Worm (Caenorhabditis elegans): ENCODE measurements around the gene pals-38.

pals-38 gene

ce11 chrV:12470324-12470723 lies 23.5 kb upstream of the pals-38 start:
- TF ChIP-seq jun-1 (tag; optimal IDR thresholded peaks at IDR 0.05) (no peak), sea-2 (GFP tag; optimal IDR thresholded peaks at IDR 0.05) (no peak), nhr-25 (tag; optimal IDR thresholded peaks at IDR 0.05) (no peak), elt-1 (tag; optimal IDR thresholded peaks at IDR 0.05) (no peak), ceh-28 (tag; optimal IDR thresholded peaks at IDR 0.05) (no peak), skn-1 (tag; optimal IDR thresholded peaks at IDR 0.05) (no peak), fkh-10 (GFP tag; optimal IDR thresholded peaks at IDR 0.05) (no peak), nhr-67 (tag; optimal IDR thresholded peaks at IDR 0.05) (no peak), lin-39 (tag; optimal IDR thresholded peaks at IDR 0.05) (no peak), aly-2 (tag; optimal IDR thresholded peaks at IDR 0.05) (no peak), fkh-2 (tag; optimal IDR thresholded peaks at IDR 0.05) (no peak), nhr-11 (tag; optimal IDR thresholded peaks at IDR 0.05) (no peak), pha-4 (tag; optimal IDR thresholded peaks at IDR 0.05) (no peak), hmg-11 (tag; optimal IDR thresholded peaks at IDR 0.05) (no peak), nhr-76 (tag; optimal IDR thresholded peaks at IDR 0.05) (no peak), unc-39 (tag; optimal IDR thresholded peaks at IDR 0.05) (no peak)

ce11 chrV:12468363-12468762 lies 21.6 kb upstream of the pals-38 start, which contains the start of gene F28C1.3:
F28C1.3 (plus strand) TSS chrV:12468663.
- TF ChIP-seq nhr-25 (tag; optimal IDR thresholded peaks at IDR 0.05) (no peak), mdl-1 (tag; optimal IDR thresholded peaks at IDR 0.05) (no peak), ama-1 (optimal IDR thresholded peaks at IDR 0.05) (no peak), fos-1 (tag; optimal IDR thresholded peaks at IDR 0.05) (no peak), nhr-76 (tag; optimal IDR thresholded peaks at IDR 0.05) (no peak), ceh-9 (tag; optimal IDR thresholded peaks at IDR 0.05) (no peak), unc-62 (GFP tag; optimal IDR thresholded peaks at IDR 0.05) (no peak), unc-39 (tag; optimal IDR thresholded peaks at IDR 0.05) (no peak), ztf-4 (tag; optimal IDR thresholded peaks at IDR 0.05) (no peak), aly-2 (tag; optimal IDR thresholded peaks at IDR 0.05) (no peak), nhr-237 (tag; optimal IDR thresholded peaks at IDR 0.05) (no peak), egl-5 (tag; optimal IDR thresholded peaks at IDR 0.05) (no peak), skn-1 (tag; optimal IDR thresholded peaks at IDR 0.05) (no peak), nfya-1 (tag; optimal IDR thresholded peaks at IDR 0.05; ENCODE audit: insufficient read depth) (no peak), nhr-23 (tag; optimal IDR thresholded peaks at IDR 0.05) (no peak), ztf-11 (tag; optimal IDR thresholded peaks at IDR 0.05) (no peak), ZK546.5 (tag; optimal IDR thresholded peaks at IDR 0.05) (no peak), nhr-12 (tag; optimal IDR thresholded peaks at IDR 0.05) (no peak)

ce11 chrV:12467755-12468154 lies 21.0 kb upstream of the pals-38 start:
- peak; percentile 17 for TF ChIP-seq pha-4 (tag; optimal IDR thresholded peaks at IDR 0.05)
- TF ChIP-seq elt-2 (tag; optimal IDR thresholded peaks at IDR 0.05), result peak; percentile 93
- TF ChIP-seq nhr-23 (tag; optimal IDR thresholded peaks at IDR 0.05), result no peak
- TF ChIP-seq pqm-1 (tag; optimal IDR thresholded peaks at IDR 0.05), result peak; percentile 68
- no peak for TF ChIP-seq nhr-77 (tag; optimal IDR thresholded peaks at IDR 0.05)
- no peak for TF ChIP-seq unc-39 (tag; optimal IDR thresholded peaks at IDR 0.05)
- no peak for TF ChIP-seq fkh-2 (tag; optimal IDR thresholded peaks at IDR 0.05)

- TF ChIP-seq pha-4 (tag; optimal IDR thresholded peaks at IDR 0.05) (peak; percentile 82), nfya-1 (tag; optimal IDR thresholded peaks at IDR 0.05; ENCODE audit: insufficient read depth) (no peak)
Observed at ce11 chrV:12466653-12467052, 19.9 kb upstream of the pals-38 start.

ce11 chrV:12465399-12465798 lies 18.6 kb upstream of the pals-38 start:
- peak; percentile 94 for TF ChIP-seq fkh-10 (GFP tag; optimal IDR thresholded peaks at IDR 0.05)
- TF ChIP-seq elt-1 (tag; optimal IDR thresholded peaks at IDR 0.05), result peak; percentile 34
- peak; percentile 57 for TF ChIP-seq pha-4 (tag; optimal IDR thresholded peaks at IDR 0.05)
- TF ChIP-seq aly-2 (tag; optimal IDR thresholded peaks at IDR 0.05), result no peak
- TF ChIP-seq nhr-25 (tag; optimal IDR thresholded peaks at IDR 0.05), result peak; percentile 41
- TF ChIP-seq mdl-1 (tag; optimal IDR thresholded peaks at IDR 0.05), result no peak
- TF ChIP-seq zag-1 (tag; optimal IDR thresholded peaks at IDR 0.05), result peak; percentile 41
- peak; percentile 49 for TF ChIP-seq nhr-43 (tag; optimal IDR thresholded peaks at IDR 0.05; ENCODE audit: poor library complexity, severe bottlenecking)
- no peak for TF ChIP-seq sea-2 (GFP tag; optimal IDR thresholded peaks at IDR 0.05)
- TF ChIP-seq nhr-77 (tag; optimal IDR thresholded peaks at IDR 0.05), result no peak
- peak; percentile 76 for TF ChIP-seq nfya-1 (tag; optimal IDR thresholded peaks at IDR 0.05; ENCODE audit: insufficient read depth)
- TF ChIP-seq egl-5 (tag; optimal IDR thresholded peaks at IDR 0.05), result peak; percentile 83
- no peak for TF ChIP-seq unc-39 (tag; optimal IDR thresholded peaks at IDR 0.05)
- TF ChIP-seq lin-39 (tag; optimal IDR thresholded peaks at IDR 0.05), result peak; percentile 81
- TF ChIP-seq R02D3.7 (tag; optimal IDR thresholded peaks at IDR 0.05), result peak; percentile 24
- peak; percentile 81 for TF ChIP-seq tbx-2 (tag; optimal IDR thresholded peaks at IDR 0.05)
- no peak for TF ChIP-seq fos-1 (tag; optimal IDR thresholded peaks at IDR 0.05)
- peak; percentile 95 for TF ChIP-seq hmg-11 (tag; optimal IDR thresholded peaks at IDR 0.05)
- TF ChIP-seq lsy-12 (tag; optimal IDR thresholded peaks at IDR 0.05), result peak; percentile 69
- TF ChIP-seq egl-27 (tag; optimal IDR thresholded peaks at IDR 0.05), result no peak
- peak; percentile 72 for TF ChIP-seq ceh-28 (tag; optimal IDR thresholded peaks at IDR 0.05)
- TF ChIP-seq lin-15B (tag; optimal IDR thresholded peaks at IDR 0.05), result peak; percentile 61
- peak; percentile 75 for TF ChIP-seq snpc-4 (tag; optimal IDR thresholded peaks at IDR 0.05)
- no peak for TF ChIP-seq ZK546.5 (tag; optimal IDR thresholded peaks at IDR 0.05)
- TF ChIP-seq ceh-82 (tag; optimal IDR thresholded peaks at IDR 0.05), result peak; percentile 58
- TF ChIP-seq nhr-11 (tag; optimal IDR thresholded peaks at IDR 0.05), result peak; percentile 26
- TF ChIP-seq elt-2 (tag; optimal IDR thresholded peaks at IDR 0.05), result no peak
- TF ChIP-seq ama-1 (optimal IDR thresholded peaks at IDR 0.05), result peak; percentile 32
- TF ChIP-seq nhr-28 (tag; optimal IDR thresholded peaks at IDR 0.05), result no peak
- peak; percentile 82 for TF ChIP-seq nhr-23 (tag; optimal IDR thresholded peaks at IDR 0.05)
- TF ChIP-seq jun-1 (tag; optimal IDR thresholded peaks at IDR 0.05), result peak; percentile 48

Measured in whole organism, L3 larva.